Worm (Caenorhabditis elegans): ENCODE results near the gene pqn-82.

pqn-82 gene

DNA sequence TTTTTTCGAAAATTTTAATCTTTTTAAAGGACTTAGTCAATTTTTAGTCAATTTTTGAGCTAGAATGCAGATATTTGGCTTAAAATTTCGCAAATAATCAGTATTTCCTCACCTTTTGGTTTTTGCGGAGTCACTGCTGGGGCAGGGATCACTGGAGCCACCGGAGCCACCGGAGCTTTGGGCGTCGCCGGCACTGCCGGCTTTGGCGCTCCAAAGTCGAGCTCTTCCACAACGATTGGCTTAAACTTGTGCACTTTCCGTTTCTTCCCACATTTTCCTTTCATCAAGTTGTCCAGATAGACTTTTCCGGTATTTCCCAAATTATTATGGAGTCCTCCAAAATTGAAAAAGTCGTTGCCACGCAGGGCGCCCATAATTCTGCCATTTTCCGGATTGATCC is 34.6 kb upstream of the pqn-82 start:
- TF ChIP-seq pax-3 (tag; optimal IDR thresholded peaks at IDR 0.05) (no peak), zip-4 (GFP tag; optimal IDR thresholded peaks at IDR 0.05) (no peak), Y116A8C.19 (tag; optimal IDR thresholded peaks at IDR 0.05; ENCODE audit: borderline replicate concordance) (no peak), lin-14 (GFP tag; optimal IDR thresholded peaks at IDR 0.05) (no peak), sox-4 (tag; optimal IDR thresholded peaks at IDR 0.05) (no peak), nhr-85 (tag) (no peak), lir-3 (tag; optimal IDR thresholded peaks at IDR 0.05; ENCODE audit: poor library complexity) (no peak), hpl-2 (GFP tag; optimal IDR thresholded peaks at IDR 0.05) (no peak), isw-1 (GFP tag; IDR thresholded peaks at IDR 0.05) (no peak), blmp-1 (tag; optimal IDR thresholded peaks at IDR 0.05) (no peak)

DNA sequence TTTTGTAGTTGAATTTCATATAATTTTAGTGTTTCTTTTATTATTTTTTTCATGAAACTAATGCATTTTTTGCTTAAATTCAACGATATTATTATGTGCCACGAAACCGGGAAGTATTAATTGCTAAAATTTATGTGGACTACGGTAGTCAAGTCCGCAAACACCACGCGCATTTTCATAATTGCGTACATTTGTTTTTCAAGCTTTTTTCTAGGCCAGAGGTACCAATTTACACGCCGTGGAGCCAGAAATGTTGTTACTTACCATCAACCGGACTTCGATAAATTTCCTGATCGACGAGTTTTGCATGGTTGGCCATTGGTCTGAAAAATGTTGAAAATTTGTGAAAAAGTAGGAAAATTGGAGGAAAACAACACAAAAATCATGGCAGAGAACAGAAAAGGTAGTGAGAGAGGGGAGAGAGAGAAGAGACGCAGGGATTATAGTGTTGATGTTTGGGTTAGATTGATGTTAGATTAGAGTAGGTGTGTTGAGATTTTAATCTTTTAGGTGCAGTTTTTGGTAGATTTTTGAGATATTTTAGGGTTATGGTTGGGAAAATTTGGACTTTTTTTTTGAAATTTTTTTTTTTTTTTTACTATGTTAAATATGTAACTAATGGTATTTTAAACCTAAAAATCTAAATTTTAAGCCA is 30.7 kb upstream of the pqn-82 start, which contains the start of gene clp-4:
clp-4 (minus strand) TSS at position 323 of the 655 bp plus-strand sequence.
- TF ChIP-seq mdl-1 (tag; optimal IDR thresholded peaks at IDR 0.05) (no peak), efl-1 (optimal IDR thresholded peaks at IDR 0.05) (no peak), efl-1 (GFP tag; optimal IDR thresholded peaks at IDR 0.05 in 1 of 2) (peak in 1 of 2 experiments; percentile 84), ces-1 (GFP tag; optimal IDR thresholded peaks at IDR 0.05) (no peak), dsc-1 (tag; optimal IDR thresholded peaks at IDR 0.05) (no peak), hpl-2 (GFP tag; optimal IDR thresholded peaks at IDR 0.05) (no peak), lin-35 (GFP tag; optimal IDR thresholded peaks at IDR 0.05) (no peak), fkh-8 (tag; optimal IDR thresholded peaks at IDR 0.05) (no peak), lir-3 (tag; optimal IDR thresholded peaks at IDR 0.05; ENCODE audit: poor library complexity) (no peak), zip-4 (GFP tag; optimal IDR thresholded peaks at IDR 0.05) (no peak), lsy-2 (tag; optimal IDR thresholded peaks at IDR 0.05) (peak; percentile 8 to 85), xbp-1 (tag; optimal IDR thresholded peaks at IDR 0.05) (no peak), nhr-12 (tag; optimal IDR thresholded peaks at IDR 0.05) (no peak), nhr-84 (tag; optimal IDR thresholded peaks at IDR 0.05) (no peak), hlh-4 (tag; optimal IDR thresholded peaks at IDR 0.05) (no peak), hlh-17 (GFP tag; optimal IDR thresholded peaks at IDR 0.05; ENCODE audit: borderline replicate concordance) (no peak), elt-2 (tag; optimal IDR thresholded peaks at IDR 0.05) (no peak), lin-15B (tag; optimal IDR thresholded peaks at IDR 0.05) (no peak), dpl-1 (GFP tag; optimal IDR thresholded peaks at IDR 0.05) (no peak), C16A3.4 (tag; optimal IDR thresholded peaks at IDR 0.05) (no peak), snu-23 (GFP tag; optimal IDR thresholded peaks at IDR 0.05) (peak; percentile 23), ztf-4 (tag; optimal IDR thresholded peaks at IDR 0.05) (no peak), sup-37 (GFP tag; optimal IDR thresholded peaks at IDR 0.05) (no peak), nhr-71 (tag; optimal IDR thresholded peaks at IDR 0.05) (peak; percentile 21), ztf-11 (tag; optimal IDR thresholded peaks at IDR 0.05) (no peak), egl-27 (tag; optimal IDR thresholded peaks at IDR 0.05) (no peak), vab-15 (tag; optimal IDR thresholded peaks at IDR 0.05) (no peak), tlp-1 (tag; optimal IDR thresholded peaks at IDR 0.05) (no peak), unc-86 (tag; optimal IDR thresholded peaks at IDR 0.05) (no peak), tbx-2 (tag; optimal IDR thresholded peaks at IDR 0.05) (no peak), egl-13 (tag; optimal IDR thresholded peaks at IDR 0.05) (no peak), nhr-90 (tag; optimal IDR thresholded peaks at IDR 0.05; ENCODE audit: poor library complexity) (no peak), elt-3 (tag; optimal IDR thresholded peaks at IDR 0.05) (no peak), mab-9 (GFP tag; IDR thresholded peaks at IDR 0.05) (no peak), ets-5 (GFP tag; IDR thresholded peaks at IDR 0.05) (no peak), nhr-85 (tag) (peak; percentile 83), rnt-1 (tag; optimal IDR thresholded peaks at IDR 0.05) (no peak), efl-3 (GFP tag; optimal IDR thresholded peaks at IDR 0.05) (no peak), zag-1 (tag; optimal IDR thresholded peaks at IDR 0.05) (no peak), F16B12.6 (tag; optimal IDR thresholded peaks at IDR 0.05) (no peak), unc-30 (tag; optimal IDR thresholded peaks at IDR 0.05) (no peak), lin-14 (GFP tag; optimal IDR thresholded peaks at IDR 0.05) (peak; percentile 32), nhr-237 (tag; optimal IDR thresholded peaks at IDR 0.05) (no peak), mef-2 (tag; optimal IDR thresholded peaks at IDR 0.05) (no peak), ama-1 (optimal IDR thresholded peaks at IDR 0.05) (no peak), aha-1 (tag; optimal IDR thresholded peaks at IDR 0.05) (no peak)
